Worm (Caenorhabditis elegans): Measurements from ENCODE around the gene egl-20.

The egl-20 gene

DNA sequence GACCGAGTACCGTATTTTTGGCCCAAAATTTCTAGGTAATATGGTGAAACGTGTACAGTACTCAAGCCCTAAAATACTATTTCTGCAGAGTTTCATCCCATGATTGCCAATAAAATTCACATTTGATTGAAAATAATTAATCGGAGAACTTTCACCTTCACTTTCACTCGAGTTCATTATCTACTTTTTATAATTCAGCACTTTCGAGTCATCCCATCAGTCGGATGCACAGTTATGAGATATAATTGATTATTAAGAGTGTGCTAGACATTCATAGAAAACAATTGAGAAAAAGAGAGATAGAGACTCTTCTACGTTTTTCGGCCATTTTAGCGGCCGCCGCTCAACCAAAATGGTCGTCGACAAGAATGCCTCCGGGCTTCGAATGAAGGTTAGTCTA lies 12.6 kb downstream of the egl-20 start, which contains the start of gene fat-3 (continued):
- TF ChIP-seq unc-62 (GFP tag; optimal IDR thresholded peaks at IDR 0.05 in 1 of 2) (no peak), unc-62 (tag; optimal IDR thresholded peaks at IDR 0.05) (no peak), ceh-20 (GFP tag; IDR thresholded peaks at IDR 0.05) (no peak), nhr-25 (tag; optimal IDR thresholded peaks at IDR 0.05; ENCODE audit: borderline replicate concordance, insufficient read depth) (no peak), mes-2 (tag; optimal IDR thresholded peaks at IDR 0.05; ENCODE audit: poor library complexity, severe bottlenecking) (peak; percentile 17), daf-16 (GFP tag; optimal IDR thresholded peaks at IDR 0.05) (no peak), daf-16 (tag; optimal IDR thresholded peaks at IDR 0.05) (peak; percentile 68), saeg-2 (GFP tag; IDR thresholded peaks at IDR 0.05) (no peak), mdt-29 (GFP tag; IDR thresholded peaks at IDR 0.05) (0 out of 2 replicates have a peak, but pooled peaks have one; percentile 10), ztf-7 (tag; optimal IDR thresholded peaks at IDR 0.05) (no peak), Y5F2A.4 (GFP tag; optimal IDR thresholded peaks at IDR 0.05) (no peak), dmd-8 (GFP tag; IDR thresholded peaks at IDR 0.05) (no peak), fos-1 (tag; optimal IDR thresholded peaks at IDR 0.05) (no peak), ZK546.5 (tag; optimal IDR thresholded peaks at IDR 0.05) (no peak), D1046.2 (GFP tag; IDR thresholded peaks at IDR 0.05) (no peak), lin-29 (GFP tag; IDR thresholded peaks at IDR 0.05) (no peak), zfp-3 (GFP tag; conservative IDR thresholded peaks at IDR 0.05) (no peak), dpl-1 (GFP tag; optimal IDR thresholded peaks at IDR 0.05) (no peak), egl-27 (tag; optimal IDR thresholded peaks at IDR 0.05) (no peak), skn-1 (tag; optimal IDR thresholded peaks at IDR 0.05) (no peak), cey-2 (tag; optimal IDR thresholded peaks at IDR 0.05; ENCODE audit: borderline replicate concordance, insufficient read depth) (no peak), dve-1 (tag; optimal IDR thresholded peaks at IDR 0.05; ENCODE audit: insufficient read depth) (peak; percentile 79), nhr-111 (GFP tag; optimal IDR thresholded peaks at IDR 0.05) (no peak), tra-1 (GFP tag; IDR thresholded peaks at IDR 0.05) (0 out of 2 replicates have a peak, but pooled peaks have one; percentile 12), nhr-6 (tag; optimal IDR thresholded peaks at IDR 0.05) (no peak), pqm-1 (tag; optimal IDR thresholded peaks at IDR 0.05) (peak; percentile 31), gei-8 (GFP tag; optimal IDR thresholded peaks at IDR 0.05) (no peak), duxl-1 (tag; optimal IDR thresholded peaks at IDR 0.05; ENCODE audit: poor library complexity) (no peak), zip-11 (GFP tag; IDR thresholded peaks at IDR 0.05) (no peak), hif-1 (tag; optimal IDR thresholded peaks at IDR 0.05) (no peak), ceh-44 (GFP tag; IDR thresholded peaks at IDR 0.05) (no peak), hlh-30 (tag; optimal IDR thresholded peaks at IDR 0.05; ENCODE audit: insufficient read depth) (peak; percentile 49), rbr-2 (tag; optimal IDR thresholded peaks at IDR 0.05) (no peak), dmd-6 (GFP tag; IDR thresholded peaks at IDR 0.05) (peak; percentile 62), F26F4.8 (GFP tag; conservative IDR thresholded peaks at IDR 0.05) (no peak), php-3 (GFP tag; IDR thresholded peaks at IDR 0.05) (peak; percentile 82), attf-4 (tag; optimal IDR thresholded peaks at IDR 0.05) (no peak), F37D6.2 (tag; optimal IDR thresholded peaks at IDR 0.05) (no peak)

DNA sequence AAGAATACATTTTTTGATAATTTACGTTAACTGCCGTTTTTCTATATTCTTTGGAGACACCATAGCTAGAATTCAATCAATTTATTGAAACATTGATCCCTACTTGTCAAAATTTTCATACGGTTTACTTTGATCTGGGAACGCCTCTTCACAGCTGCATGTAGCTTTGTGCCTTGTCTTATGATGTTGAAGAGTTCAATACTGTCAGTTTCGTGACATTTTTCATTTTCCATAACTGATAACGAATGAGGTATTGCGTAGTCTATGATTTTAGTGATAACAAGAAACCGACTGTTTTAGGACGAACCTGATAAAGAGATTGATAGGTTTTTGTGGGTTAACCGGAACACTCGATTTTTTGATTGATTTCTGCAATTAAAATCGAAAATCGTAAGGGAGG lies 13.9 kb downstream of the egl-20 start:
- TF ChIP-seq F26F4.8 (GFP tag; conservative IDR thresholded peaks at IDR 0.05) = no peak
- TF ChIP-seq ceh-62 (tag; optimal IDR thresholded peaks at IDR 0.05) = no peak
- TF ChIP-seq tra-1 (GFP tag; IDR thresholded peaks at IDR 0.05) = peak; percentile 97
- peak; percentile 26 for TF ChIP-seq mes-2 (tag; optimal IDR thresholded peaks at IDR 0.05; ENCODE audit: poor library complexity, severe bottlenecking)
- peak; percentile 70 for TF ChIP-seq mdt-29 (GFP tag; IDR thresholded peaks at IDR 0.05)
- no peak for TF ChIP-seq F10B5.3 (tag; optimal IDR thresholded peaks at IDR 0.05)
- TF ChIP-seq lin-15B (tag; optimal IDR thresholded peaks at IDR 0.05) = no peak
- no peak for TF ChIP-seq ZK337.2 (GFP tag; IDR thresholded peaks at IDR 0.05)
- no peak for TF ChIP-seq lin-29 (GFP tag; IDR thresholded peaks at IDR 0.05)
- no peak for TF ChIP-seq snpc-1.2 (GFP tag; IDR thresholded peaks at IDR 0.05)
- no peak for TF ChIP-seq daf-8 (GFP tag; IDR thresholded peaks at IDR 0.05)
- TF ChIP-seq nhr-111 (GFP tag; optimal IDR thresholded peaks at IDR 0.05) = no peak
- TF ChIP-seq nhr-41 (GFP tag; IDR thresholded peaks at IDR 0.05) = 0 out of 2 replicates have a peak, but pooled peaks have one; percentile 24
- TF ChIP-seq dve-1 (tag; optimal IDR thresholded peaks at IDR 0.05; ENCODE audit: insufficient read depth) = peak; percentile 93
- TF ChIP-seq skn-1 (tag; optimal IDR thresholded peaks at IDR 0.05) = no peak
- TF ChIP-seq tag-97 (GFP tag; IDR thresholded peaks at IDR 0.05) = no peak
- no peak for TF ChIP-seq F44E2.7 (GFP tag; IDR thresholded peaks at IDR 0.05)
- no peak for TF ChIP-seq snpc-4 (tag; optimal IDR thresholded peaks at IDR 0.05)
- TF ChIP-seq ztf-11 (tag; optimal IDR thresholded peaks at IDR 0.05) = no peak
- no peak for TF ChIP-seq lin-13 (GFP tag; optimal IDR thresholded peaks at IDR 0.05)
- TF ChIP-seq nhr-77 (tag; optimal IDR thresholded peaks at IDR 0.05) = peak; percentile 92

Measured in whole organism, L4 larva.